Worm (Caenorhabditis elegans): Measurements from ENCODE around the gene let-756.

let-756 gene

DNA sequence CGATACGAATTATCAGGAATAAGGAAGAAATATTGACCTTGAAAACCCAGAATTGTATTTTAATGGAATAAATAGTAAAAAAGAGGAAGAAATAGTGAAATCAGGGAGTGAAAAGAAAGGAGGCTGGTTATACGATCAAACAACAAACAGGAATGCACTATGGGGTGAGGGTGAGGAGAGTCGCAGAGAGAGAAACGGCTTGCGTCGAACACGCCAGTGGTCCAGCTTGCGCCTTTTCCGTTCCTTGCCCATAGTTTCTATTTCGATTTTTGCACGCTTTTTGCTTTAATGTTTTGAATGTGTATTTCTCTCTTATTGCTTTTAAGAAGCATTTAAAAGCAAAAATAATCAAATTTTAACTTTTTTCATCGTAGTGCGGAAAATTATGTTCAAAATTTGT, 46.7 kb downstream of the let-756 start (continued):
- no peak for TF ChIP-seq Y48G9A.11 (GFP tag; IDR thresholded peaks at IDR 0.05)
- no peak for TF ChIP-seq dmd-8 (GFP tag; IDR thresholded peaks at IDR 0.05)
- TF ChIP-seq fkh-10 (GFP tag; optimal IDR thresholded peaks at IDR 0.05), result peak; percentile 7
- no peak for TF ChIP-seq nhr-237 (tag; optimal IDR thresholded peaks at IDR 0.05)
- no peak for TF ChIP-seq F37D6.2 (tag; optimal IDR thresholded peaks at IDR 0.05)
- no peak for TF ChIP-seq ztf-7 (tag; optimal IDR thresholded peaks at IDR 0.05)
- no peak for TF ChIP-seq unc-39 (tag; optimal IDR thresholded peaks at IDR 0.05)
- peak; percentile 76; the same call in 1 of the 2 replicates for TF ChIP-seq arid-1 (GFP tag; conservative IDR thresholded peaks at IDR 0.05)
- peak; percentile 38 for TF ChIP-seq ama-1 (optimal IDR thresholded peaks at IDR 0.05)
- TF ChIP-seq lin-13 (GFP tag; optimal IDR thresholded peaks at IDR 0.05), result peak; percentile 73
- peak; percentile 78 for TF ChIP-seq hmg-1.1 (GFP tag; IDR thresholded peaks at IDR 0.05)
- TF ChIP-seq daf-8 (GFP tag; IDR thresholded peaks at IDR 0.05), result no peak
- TF ChIP-seq jun-1 (tag; optimal IDR thresholded peaks at IDR 0.05), result peak; percentile 5
- TF ChIP-seq lim-7 (GFP tag; IDR thresholded peaks at IDR 0.05), result no peak
- TF ChIP-seq cey-2 (tag; optimal IDR thresholded peaks at IDR 0.05; ENCODE audit: borderline replicate concordance, insufficient read depth), result no peak
- TF ChIP-seq egl-27 (tag; optimal IDR thresholded peaks at IDR 0.05), result no peak
- peak; percentile 80 for TF ChIP-seq nhr-28 (tag; optimal IDR thresholded peaks at IDR 0.05)
- TF ChIP-seq tag-97 (GFP tag; IDR thresholded peaks at IDR 0.05), result no peak
- TF ChIP-seq pqm-1 (tag; optimal IDR thresholded peaks at IDR 0.05), result peak; percentile 27
- TF ChIP-seq nhr-11 (tag; optimal IDR thresholded peaks at IDR 0.05), result peak; percentile 82
- no peak for TF ChIP-seq madf-5 (GFP tag; IDR thresholded peaks at IDR 0.05)
- peak; percentile 43; the same call in 1 of the 2 replicates for TF ChIP-seq tra-1 (GFP tag; IDR thresholded peaks at IDR 0.05)
- TF ChIP-seq fos-1 (tag; optimal IDR thresholded peaks at IDR 0.05), result no peak
- no peak for TF ChIP-seq nhr-10 (tag; optimal IDR thresholded peaks at IDR 0.05)
- no peak for TF ChIP-seq Y5F2A.4 (GFP tag; optimal IDR thresholded peaks at IDR 0.05)
- TF ChIP-seq F10B5.3 (tag; optimal IDR thresholded peaks at IDR 0.05), result no peak
- TF ChIP-seq pha-4 (GFP tag; IDR thresholded peaks at IDR 0.05), result peak; percentile 52; the same call in 1 of the 2 replicates
- TF ChIP-seq pha-4 (tag; optimal IDR thresholded peaks at IDR 0.05), result no peak
- peak in 1 of 2 experiments; percentile 66 for TF ChIP-seq mdl-1 (tag; optimal IDR thresholded peaks at IDR 0.05)
- peak in 1 of 2 experiments; percentile 88 for TF ChIP-seq hif-1 (tag; optimal IDR thresholded peaks at IDR 0.05)
- TF ChIP-seq nhr-6 (tag; optimal IDR thresholded peaks at IDR 0.05), result peak; percentile 88
- TF ChIP-seq zfp-2 (tag; optimal IDR thresholded peaks at IDR 0.05), result no peak
- peak; percentile 60 for TF ChIP-seq nhr-25 (tag; optimal IDR thresholded peaks at IDR 0.05; ENCODE audit: borderline replicate concordance, insufficient read depth)
- TF ChIP-seq skn-1 (tag; optimal IDR thresholded peaks at IDR 0.05), result no peak
- no peak for TF ChIP-seq nhr-111 (GFP tag; optimal IDR thresholded peaks at IDR 0.05)
- TF ChIP-seq dve-1 (tag; optimal IDR thresholded peaks at IDR 0.05; ENCODE audit: insufficient read depth), result peak; percentile 91
- TF ChIP-seq attf-4 (tag; optimal IDR thresholded peaks at IDR 0.05), result no peak
- no peak for TF ChIP-seq lin-29 (GFP tag; IDR thresholded peaks at IDR 0.05)
- TF ChIP-seq zip-2 (tag; optimal IDR thresholded peaks at IDR 0.05), result peak; percentile 39
- 0 out of 2 replicates have a peak, but pooled peaks have one; percentile 34 for TF ChIP-seq madf-9 (GFP tag; conservative IDR thresholded peaks at IDR 0.05)
- no peak for TF ChIP-seq daf-12 (tag; optimal IDR thresholded peaks at IDR 0.05)
- no peak for TF ChIP-seq ZK546.5 (tag; optimal IDR thresholded peaks at IDR 0.05)
- peak; percentile 71 to 92 for TF ChIP-seq lsy-2 (tag; optimal IDR thresholded peaks at IDR 0.05)
- TF ChIP-seq gei-8 (GFP tag; optimal IDR thresholded peaks at IDR 0.05), result no peak
- TF ChIP-seq lin-38 (GFP tag; IDR thresholded peaks at IDR 0.05), result peak; percentile 83
- TF ChIP-seq dmd-6 (GFP tag; IDR thresholded peaks at IDR 0.05), result peak; percentile 65
- TF ChIP-seq mdt-29 (GFP tag; IDR thresholded peaks at IDR 0.05), result no peak
- peak; percentile 21; the same call in 1 of the 2 replicates for TF ChIP-seq set-16 (GFP tag; IDR thresholded peaks at IDR 0.05)
- TF ChIP-seq ztf-11 (tag; optimal IDR thresholded peaks at IDR 0.05), result no peak
- TF ChIP-seq dmd-9 (GFP tag; IDR thresholded peaks at IDR 0.05), result no peak
- peak; percentile 48 for TF ChIP-seq unc-130 (GFP tag; optimal IDR thresholded peaks at IDR 0.05)
- no peak for TF ChIP-seq snpc-1.2 (GFP tag; IDR thresholded peaks at IDR 0.05)
